Worm (Caenorhabditis elegans) whole organism, L4 larva: ENCODE data around the gene btb-16.

Source experiments
- F10B5.3 ChIP-seq: sonication (generic microtip); optimal IDR thresholded peaks from 2 replicates; lab custom pipeline; 2016; ENCODE audit warnings: mild to moderate bottlenecking, missing genetic modification characterization, missing compliant biosample characterization
- ZK546.5 ChIP-seq, 2 experiments: sonication (generic microtip); optimal IDR thresholded peaks; 2 replicates each; lab custom pipeline; 2017; ENCODE audit warnings: missing biosample characterization in 2 of 2, missing genetic modification characterization in 2 of 2
- ama-1 ChIP-seq: fragments of 150-350 bp; optimal IDR thresholded peaks from 2 replicates; lab custom pipeline; 2014; ENCODE audit warnings: inconsistent platforms, mixed read lengths
- dve-1 ChIP-seq: sonication (generic microtip); optimal IDR thresholded peaks from 2 replicates; lab custom pipeline; 2017; ENCODE audit warnings: antibody characterized with exemption, mild to moderate bottlenecking, missing genetic modification characterization, missing compliant biosample characterization; ENCODE audit not compliant: insufficient read depth
- lin-13 ChIP-seq: fragments of 150-350 bp; optimal IDR thresholded peaks from 2 replicates; lab custom pipeline; 2014; ENCODE audit warnings: missing biosample characterization, missing genetic modification reagents, missing genetic modification characterization
- mdl-1 ChIP-seq, 2 experiments: fragments of 150-350 bp in 1 of 2; sonication (generic microtip) in 1 of 2; optimal IDR thresholded peaks; 2 replicates each; lab custom pipeline; 2014 to 2017; ENCODE audit warnings: missing biosample characterization in 2 of 2, missing genetic modification characterization in 2 of 2
- mep-1 ChIP-seq: fragments of 150-350 bp; sonication (generic microtip); optimal IDR thresholded peaks from 3 replicates; lab custom pipeline; 2014; ENCODE audit warnings: missing biosample characterization, missing genetic modification characterization
- nhr-11 ChIP-seq: fragments of 150-350 bp; optimal IDR thresholded peaks from 2 replicates; lab custom pipeline; 2014; ENCODE audit warnings: missing biosample characterization, missing genetic modification characterization
- skn-1 ChIP-seq: fragments of 150-350 bp; optimal IDR thresholded peaks from 2 replicates; lab custom pipeline; 2014; ENCODE audit warnings: missing biosample characterization, missing genetic modification characterization
- unc-62 ChIP-seq, 3 experiments: fragments of 150-350 bp in 1 of 3; sonication (generic microtip); optimal IDR thresholded peaks in 2 of 3; peaks in 1 of 3; 1 replicate in 1 of 3; 2 replicates in 2 of 3; lab custom pipeline; 2014 to 2017; ENCODE audit warnings: missing biosample characterization in 3 of 3, missing genetic modification characterization in 3 of 3, missing genetic modification reagents in 3 of 3, missing genotype in 1 of 3

ce11 chrII:3346328-3346780, 49.7 kb downstream of the btb-16 start, which contains the start of gene bath-30:
- TF ChIP-seq ama-1 (no peak), mep-1 (tag; lab: Kevin White, UChicago) (no peak), nhr-11 (no peak), unc-62 (GFP tag; optimal IDR thresholded peaks at IDR 0.05 in 1 of 2; lab: Kevin White, UChicago) (no peak), unc-62 (tag; optimal IDR thresholded peaks at IDR 0.05; lab: Kevin White, UChicago) (no peak), lin-13 (GFP tag; lab: Kevin White, UChicago) (no peak), F10B5.3 (tag; lab: Kevin White, UChicago) (no peak), ZK546.5 (tag; optimal IDR thresholded peaks at IDR 0.05; lab: Kevin White, UChicago) (no peak), mdl-1 (tag; optimal IDR thresholded peaks at IDR 0.05; lab: Kevin White, UChicago) (no peak), dve-1 (no peak), skn-1 (tag; lab: Kevin White, UChicago) (no peak)
